Worm (Caenorhabditis elegans) whole organism, midembryonic: Measurements from ENCODE around the gene M18.3.
"Not testable (repeated sequence)": the region's sequence is repeated elsewhere in the genome, so short reads cannot be mapped to it uniquely, and the experiment has no call there.

Source experiments
- T22C8.4 ChIP-seq: fragments of 200-800 bp; sonication (Bioruptor generic); IDR thresholded peaks from 2 replicates; pipeline ENCODE4 v1.3.6; 2022; ENCODE audit warnings: missing genetic modification characterization, missing compliant biosample characterization
- cog-1 ChIP-seq: sonication (generic microtip); optimal IDR thresholded peaks from 2 replicates; lab custom pipeline; 2016; ENCODE audit warnings: missing genetic modification characterization, missing compliant biosample characterization
- klf-2 ChIP-seq: fragments of 200-800 bp; sonication (Bioruptor generic); conservative IDR thresholded peaks from 2 replicates; pipeline ENCODE4 v1.3.6; 2022; ENCODE audit warnings: missing genetic modification reagents, missing genetic modification characterization, missing compliant biosample characterization
- ztf-23 ChIP-seq: fragments of 200-800 bp; sonication (Bioruptor generic); IDR thresholded peaks from 2 replicates; pipeline ENCODE4 v1.3.6; 2022; ENCODE audit warnings: missing genetic modification reagents, missing genetic modification characterization, missing compliant biosample characterization

- TF ChIP-seq klf-2 (GFP tag; lab: Robert Waterston, UW); T22C8.4 (GFP tag; lab: Robert Waterston, UW); ztf-23 (GFP tag; lab: Robert Waterston, UW); cog-1 (tag; lab: Kevin White, UChicago): not testable (repeated sequence)
Measured at ce11 chrIV:12155819-12156218, 50.2 kb downstream of the M18.3 start.
